Worm (Caenorhabditis elegans): ENCODE measurements around the gene C17A2.3.

Gene C17A2.3

DNA sequence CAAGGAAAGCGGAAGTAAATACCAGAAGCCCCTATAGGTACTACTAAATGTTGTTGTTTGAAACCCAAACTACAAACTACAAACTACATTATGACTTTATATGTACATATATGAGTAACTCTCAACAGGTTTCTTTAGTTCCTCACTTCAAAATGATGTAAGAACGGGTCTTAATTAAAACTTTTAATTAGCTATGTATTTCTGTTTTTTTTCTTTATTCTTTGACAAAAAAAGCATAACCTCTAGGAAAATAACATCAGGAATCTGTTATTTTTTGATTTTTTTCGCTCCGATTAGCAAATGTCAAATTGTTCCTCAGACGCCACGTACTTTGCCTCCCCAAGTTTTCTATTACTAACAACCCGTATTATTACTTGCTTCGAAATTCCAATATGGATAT, 34.9 kb downstream of the C17A2.3 start, which contains the start of gene srh-250:
Gene srh-250 (plus strand): TSS at position 301 of the 400 bp plus-strand sequence.
- TF ChIP-seq elt-2 (tag; optimal IDR thresholded peaks at IDR 0.05): no peak
- TF ChIP-seq che-1 (tag; optimal IDR thresholded peaks at IDR 0.05): no peak
- TF ChIP-seq fkh-6 (tag; optimal IDR thresholded peaks at IDR 0.05): no peak
- no peak for TF ChIP-seq ceh-22 (tag; optimal IDR thresholded peaks at IDR 0.05)
- no peak for TF ChIP-seq pha-2 (tag; optimal IDR thresholded peaks at IDR 0.05)

DNA sequence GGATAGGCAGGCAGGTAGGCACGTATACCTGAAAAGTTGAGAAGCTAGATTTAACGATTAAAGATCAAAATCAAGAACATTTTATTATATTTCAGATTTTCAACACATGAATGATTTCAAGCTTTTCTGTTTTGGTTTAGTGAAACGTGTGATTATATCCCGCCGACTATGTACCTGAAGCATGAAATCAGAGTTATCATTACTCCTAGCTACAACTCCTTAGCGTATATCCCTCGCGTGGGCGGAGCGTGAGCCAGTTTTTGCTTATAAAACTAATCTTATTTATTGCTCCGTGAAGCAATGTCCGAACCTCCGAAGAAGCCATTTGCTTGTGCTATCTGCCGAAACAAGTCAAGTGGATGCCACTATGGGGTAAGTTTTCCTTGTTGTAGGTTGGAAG, 36.5 kb downstream of the C17A2.3 start, which contains the start of gene nhr-166:
Gene nhr-166 (plus strand): TSS at position 301 of the 400 bp plus-strand sequence.
- TF ChIP-seq ceh-45 (GFP tag; IDR thresholded peaks at IDR 0.05) (no peak), hlh-8 (tag; optimal IDR thresholded peaks at IDR 0.05) (no peak), hlh-30 (tag; optimal IDR thresholded peaks at IDR 0.05; ENCODE audit: insufficient read depth) (no peak), Y22D7AL.16 (tag; optimal IDR thresholded peaks at IDR 0.05) (no peak), ceh-34 (tag; optimal IDR thresholded peaks at IDR 0.05) (no peak), nhr-11 (tag; optimal IDR thresholded peaks at IDR 0.05) (no peak), sox-4 (tag; optimal IDR thresholded peaks at IDR 0.05) (no peak), ceh-24 (tag; optimal IDR thresholded peaks at IDR 0.05) (no peak), zip-5 (tag; optimal IDR thresholded peaks at IDR 0.05) (no peak), che-1 (tag; optimal IDR thresholded peaks at IDR 0.05) (no peak), ttx-3 (tag; optimal IDR thresholded peaks at IDR 0.05) (no peak)

DNA sequence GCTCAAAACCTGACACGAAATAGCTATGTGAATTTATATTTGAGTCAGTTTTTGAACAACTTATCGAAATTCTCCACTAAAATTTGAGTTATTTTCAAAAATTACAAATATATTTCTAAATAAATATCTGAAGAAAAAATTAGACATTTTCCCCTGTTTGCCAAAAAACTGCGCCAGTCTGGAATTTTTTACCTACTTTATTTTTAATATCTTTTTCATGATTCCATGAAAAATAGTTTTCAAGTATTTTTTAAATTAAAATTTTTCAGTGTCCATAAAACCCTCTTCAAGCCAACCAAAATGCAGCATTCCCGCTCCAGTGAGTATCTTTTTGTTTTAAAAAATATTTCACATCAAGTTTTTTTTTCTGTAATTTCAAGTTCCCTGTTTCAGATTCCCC, 47.7 kb downstream of the C17A2.3 start, which contains the start of gene F53C3.8:
Gene F53C3.8 (plus strand): TSS at position 301 of the 400 bp plus-strand sequence.
- no peak for TF ChIP-seq pqm-1 (tag; optimal IDR thresholded peaks at IDR 0.05)
- no peak for TF ChIP-seq dve-1 (tag; optimal IDR thresholded peaks at IDR 0.05)
- TF ChIP-seq madf-2 (tag; optimal IDR thresholded peaks at IDR 0.05): no peak
- no peak for TF ChIP-seq ref-2 (tag; optimal IDR thresholded peaks at IDR 0.05)
- TF ChIP-seq eyg-1 (tag; optimal IDR thresholded peaks at IDR 0.05): no peak
- no peak for TF ChIP-seq unc-86 (tag; optimal IDR thresholded peaks at IDR 0.05)
- no peak for TF ChIP-seq ama-1 (optimal IDR thresholded peaks at IDR 0.05)
- no peak for TF ChIP-seq pha-4 (tag; optimal IDR thresholded peaks at IDR 0.05)
- no peak for TF ChIP-seq tbx-7 (tag; optimal IDR thresholded peaks at IDR 0.05)
- TF ChIP-seq ceh-14 (tag; optimal IDR thresholded peaks at IDR 0.05): no peak
- TF ChIP-seq hlh-15 (tag; optimal IDR thresholded peaks at IDR 0.05): no peak
- TF ChIP-seq nfya-1 (tag; optimal IDR thresholded peaks at IDR 0.05): no peak
- TF ChIP-seq npax-4 (tag; optimal IDR thresholded peaks at IDR 0.05): no peak
- no peak for TF ChIP-seq dmd-4 (tag; optimal IDR thresholded peaks at IDR 0.05; ENCODE audit: borderline replicate concordance)
- TF ChIP-seq nhr-232 (tag; optimal IDR thresholded peaks at IDR 0.05): no peak

DNA sequence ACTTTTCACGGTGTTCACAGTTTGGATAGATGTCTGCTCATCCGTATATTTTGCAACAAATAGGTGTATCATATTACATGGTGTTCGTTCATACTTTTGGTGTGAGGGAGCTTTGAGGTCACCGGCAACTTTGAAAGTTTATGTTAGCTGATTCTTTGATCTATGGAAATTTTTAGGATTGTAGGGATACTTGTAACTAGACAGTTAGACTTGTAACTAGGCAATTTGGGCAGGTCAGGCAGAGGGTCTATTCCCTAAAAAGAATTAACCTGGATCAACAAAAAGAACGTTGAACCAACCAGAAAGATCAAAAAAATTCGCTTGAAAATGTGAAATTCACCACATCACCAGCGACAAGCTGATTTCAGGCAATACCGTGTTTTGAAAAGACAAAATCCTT, 50.5 kb downstream of the C17A2.3 start:
- no peak for TF ChIP-seq ceh-31 (tag; optimal IDR thresholded peaks at IDR 0.05)
- no peak for TF ChIP-seq unc-55 (GFP tag; optimal IDR thresholded peaks at IDR 0.05)
- TF ChIP-seq mec-3 (tag; optimal IDR thresholded peaks at IDR 0.05; ENCODE audit: borderline replicate concordance): no peak
- no peak for TF ChIP-seq pqm-1 (tag; optimal IDR thresholded peaks at IDR 0.05)
- TF ChIP-seq fax-1 (tag; optimal IDR thresholded peaks at IDR 0.05): no peak
- no peak for TF ChIP-seq sox-2 (GFP tag; IDR thresholded peaks at IDR 0.05)
- TF ChIP-seq elt-2 (tag; optimal IDR thresholded peaks at IDR 0.05): no peak
- TF ChIP-seq lin-11 (tag; optimal IDR thresholded peaks at IDR 0.05): no peak
- TF ChIP-seq nhr-232 (tag; optimal IDR thresholded peaks at IDR 0.05): no peak
- TF ChIP-seq hlh-6 (tag; optimal IDR thresholded peaks at IDR 0.05): no peak
- no peak for TF ChIP-seq ztf-16 (tag; optimal IDR thresholded peaks at IDR 0.05)
- TF ChIP-seq sox-4 (tag; optimal IDR thresholded peaks at IDR 0.05): no peak
- no peak for TF ChIP-seq ttx-3 (tag; optimal IDR thresholded peaks at IDR 0.05)

All from whole organism, late embryonic.